Worm (Caenorhabditis elegans): ENCODE results near the gene faah-6.

The faah-6 gene

DNA sequence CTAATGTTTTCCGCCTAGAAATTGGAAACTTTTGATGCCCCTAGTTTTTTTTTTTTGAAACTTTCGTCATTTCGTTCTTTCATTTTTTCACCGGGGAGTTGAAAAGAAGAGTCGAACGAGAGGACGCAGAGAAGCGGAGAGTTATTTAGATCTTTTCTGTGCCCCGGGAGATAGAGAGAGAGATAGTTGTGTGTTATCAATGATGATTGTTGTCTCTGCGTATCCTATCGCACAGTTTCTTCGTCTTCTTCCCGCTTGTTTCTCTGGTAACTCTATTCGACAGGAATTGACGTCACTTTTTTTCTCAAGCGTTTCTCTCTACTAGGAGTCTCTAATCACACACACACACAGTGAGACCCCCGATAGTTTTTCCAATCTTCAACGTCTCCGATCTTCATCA, 39.1 kb downstream of the faah-6 start:
- TF ChIP-seq ztf-6 (GFP tag; IDR thresholded peaks at IDR 0.05) (no peak), unc-130 (GFP tag; optimal IDR thresholded peaks at IDR 0.05) (no peak), lin-35 (GFP tag; optimal IDR thresholded peaks at IDR 0.05) (peak in 1 of 3 experiments; percentile 10), lin-40 (tag; optimal IDR thresholded peaks at IDR 0.05) (peak; percentile 60), ztf-28 (GFP tag; IDR thresholded peaks at IDR 0.05) (no peak), lin-26 (GFP tag; IDR thresholded peaks at IDR 0.05) (peak; percentile 20; the same call in 1 of the 2 replicates), lin-54 (GFP tag; optimal IDR thresholded peaks at IDR 0.05) (peak; percentile 29), repo-1 (tag; optimal IDR thresholded peaks at IDR 0.05) (no peak), ztf-26 (tag; optimal IDR thresholded peaks at IDR 0.05) (peak; percentile 9), Y56A3A.18 (GFP tag; IDR thresholded peaks at IDR 0.05) (peak; percentile 17; the same call in 1 of the 2 replicates), madf-10 (tag; optimal IDR thresholded peaks at IDR 0.05) (no peak), nfyb-1 (GFP tag; IDR thresholded peaks at IDR 0.05) (peak; percentile 39; the same call in 1 of the 2 replicates), attf-5 (GFP tag; optimal IDR thresholded peaks at IDR 0.05) (peak; percentile 59), ztf-3 (GFP tag; optimal IDR thresholded peaks at IDR 0.05) (peak; percentile 59), tbx-9 (tag; optimal IDR thresholded peaks at IDR 0.05; ENCODE audit: borderline replicate concordance) (no peak), chd-7 (tag; optimal IDR thresholded peaks at IDR 0.05) (no peak), snpc-4 (GFP tag; optimal IDR thresholded peaks at IDR 0.05) (no peak), snpc-4 (tag; optimal IDR thresholded peaks at IDR 0.05) (peak in 1 of 4 experiments; percentile 33), akir-1 (GFP tag; optimal IDR thresholded peaks at IDR 0.05) (no peak), F39B2.1 (GFP tag; IDR thresholded peaks at IDR 0.05) (no peak), F37B4.10 (GFP tag; IDR thresholded peaks at IDR 0.05) (no peak), ztf-22 (GFP tag; optimal IDR thresholded peaks at IDR 0.05) (peak; percentile 11), F22D6.2 (tag; optimal IDR thresholded peaks at IDR 0.05) (peak; percentile 5), nhr-90 (tag; optimal IDR thresholded peaks at IDR 0.05) (peak; percentile 27), tbp1 (GFP tag; optimal IDR thresholded peaks at IDR 0.05) (peak; percentile 11), dox-1 (GFP tag; IDR thresholded peaks at IDR 0.05) (peak; percentile 44; the same call in 1 of the 2 replicates), somi-1 (GFP tag; optimal IDR thresholded peaks at IDR 0.05) (peak; percentile 27), Y79H2A.3 (GFP tag; conservative IDR thresholded peaks at IDR 0.05) (no peak), mcd-1 (GFP tag; IDR thresholded peaks at IDR 0.05) (0 out of 2 replicates have a peak, but pooled peaks have one; percentile 29), cebp-1 (GFP tag; IDR thresholded peaks at IDR 0.05) (no peak), cebp-1 (tag; optimal IDR thresholded peaks at IDR 0.05) (peak; percentile 70), ZK185.1 (tag; optimal IDR thresholded peaks at IDR 0.05; ENCODE audit: poor library complexity, severe bottlenecking) (peak; percentile 27), F10E7.11 (tag; optimal IDR thresholded peaks at IDR 0.05) (no peak), atf-7 (tag; optimal IDR thresholded peaks at IDR 0.05) (peak; percentile 95), hmg-1.2 (GFP tag; IDR thresholded peaks at IDR 0.05) (peak; percentile 49; the same call in 1 of the 2 replicates), nhr-80 (tag; optimal IDR thresholded peaks at IDR 0.05) (peak; percentile 96), K11D2.4 (GFP tag; IDR thresholded peaks at IDR 0.05) (peak; percentile 36; the same call in 1 of the 2 replicates), B0336.3 (GFP tag; IDR thresholded peaks at IDR 0.05) (0 out of 2 replicates have a peak, but pooled peaks have one; percentile 14)

ce11 chrIII:11689887-11690286, 39.6 kb downstream of the faah-6 start:
- TF ChIP-seq B0035.1 (tag; optimal IDR thresholded peaks at IDR 0.05), result no peak
- no peak for TF ChIP-seq sea-2 (GFP tag; IDR thresholded peaks at IDR 0.05)
- TF ChIP-seq sdz-38 (tag; optimal IDR thresholded peaks at IDR 0.05), result no peak
- no peak for TF ChIP-seq cebp-2 (GFP tag; IDR thresholded peaks at IDR 0.05)
- no peak for TF ChIP-seq ceh-58 (GFP tag; IDR thresholded peaks at IDR 0.05)
- TF ChIP-seq nhr-80 (tag; optimal IDR thresholded peaks at IDR 0.05), result no peak
- TF ChIP-seq hmg-20 (GFP tag; IDR thresholded peaks at IDR 0.05), result no peak
- TF ChIP-seq F57C9.4 (tag; optimal IDR thresholded peaks at IDR 0.05), result no peak
- no peak for TF ChIP-seq mxl-1 (tag; optimal IDR thresholded peaks at IDR 0.05)
- no peak for TF ChIP-seq nfyb-1 (GFP tag; IDR thresholded peaks at IDR 0.05)
- TF ChIP-seq nhr-90 (tag; optimal IDR thresholded peaks at IDR 0.05), result no peak

Measured in whole organism, young adult.